Worm (Caenorhabditis elegans) whole organism, L4 larva: Measurements from ENCODE around the gene suca-1.

Experiments used
- F26F4.8 ChIP-seq: fragments of 200-800 bp; sonication (Bioruptor generic); conservative IDR thresholded peaks from 2 replicates; pipeline ENCODE4 v1.3.6; 2022; ENCODE audit warnings: missing genetic modification characterization, missing compliant biosample characterization
- F49E8.2 ChIP-seq: sonication (generic microtip); optimal IDR thresholded peaks from 2 replicates; lab custom pipeline; 2016; ENCODE audit warnings: missing compliant biosample characterization, mild to moderate bottlenecking, missing genetic modification characterization, borderline replicate concordance
- R02D3.7 ChIP-seq: fragments of 150-350 bp; sonication (generic microtip); optimal IDR thresholded peaks from 3 replicates; lab custom pipeline; 2014; ENCODE audit warnings: missing biosample characterization, missing genetic modification characterization
- Y105C5A.15 ChIP-seq: fragments of 200-800 bp; sonication (Bioruptor generic); IDR thresholded peaks from 2 replicates; pipeline ENCODE4 v1.3.6; 2022; ENCODE audit warnings: missing genetic modification characterization, missing compliant biosample characterization
- Y75B8A.6 ChIP-seq: fragments of 200-800 bp; sonication (Bioruptor generic); IDR thresholded peaks from 2 replicates; pipeline ENCODE4 v1.3.6; 2022; ENCODE audit warnings: missing genetic modification reagents, missing genetic modification characterization, missing compliant biosample characterization
- aha-1 ChIP-seq: fragments of 150-350 bp; peaks from one replicate; lab custom pipeline; 2014; ENCODE audit warnings: missing biosample characterization, missing genetic modification characterization
- attf-4 ChIP-seq: sonication (generic microtip); optimal IDR thresholded peaks from 3 replicates; lab custom pipeline; 2017; ENCODE audit warnings: missing biosample characterization, missing genetic modification characterization
- ceh-28 ChIP-seq: fragments of 150-350 bp; optimal IDR thresholded peaks from 2 replicates; lab custom pipeline; 2014; ENCODE audit warnings: missing biosample characterization, missing genetic modification reagents, missing genetic modification characterization
- ceh-32 ChIP-seq: sonication (generic microtip); optimal IDR thresholded peaks from 2 replicates; lab custom pipeline; 2016; ENCODE audit warnings: mild to moderate bottlenecking, missing genetic modification characterization, missing compliant biosample characterization; ENCODE audit not compliant: poor library complexity
- ceh-82 ChIP-seq: sonication (generic microtip); optimal IDR thresholded peaks from 2 replicates; lab custom pipeline; 2017; ENCODE audit warnings: missing biosample characterization, missing genetic modification characterization
- ces-1 ChIP-seq: fragments of 150-350 bp; sonication (generic microtip); optimal IDR thresholded peaks from 4 replicates; lab custom pipeline; 2014; ENCODE audit warnings: missing biosample characterization, missing genetic modification reagents, missing genetic modification characterization
- cey-2 ChIP-seq: sonication (generic microtip); optimal IDR thresholded peaks from 3 replicates; lab custom pipeline; 2017; ENCODE audit warnings: missing genetic modification characterization, mild to moderate bottlenecking, missing compliant biosample characterization, antibody characterized with exemption, borderline replicate concordance; ENCODE audit not compliant: insufficient read depth
- daf-19 ChIP-seq: fragments of 200-800 bp; sonication (Bioruptor generic); conservative IDR thresholded peaks from 2 replicates; pipeline ENCODE4 v1.3.6; 2022; ENCODE audit warnings: missing genetic modification characterization, missing compliant biosample characterization
- fkh-10 ChIP-seq: fragments of 150-350 bp; optimal IDR thresholded peaks from 2 replicates; lab custom pipeline; 2014; ENCODE audit warnings: missing biosample characterization, missing genetic modification reagents, missing genetic modification characterization
- gei-8 ChIP-seq: fragments of 200-800 bp; sonication (Bioruptor generic); optimal IDR thresholded peaks from 2 replicates; lab custom pipeline; 2018; ENCODE audit warnings: mild to moderate bottlenecking, missing genetic modification characterization, missing compliant biosample characterization
- hif-1 ChIP-seq, 2 experiments: sonication (generic microtip); optimal IDR thresholded peaks; 2 replicates each; lab custom pipeline; 2016 to 2017; ENCODE audit warnings: missing compliant biosample characterization in 2 of 2, missing genetic modification characterization in 2 of 2, missing genetic modification reagents in 2 of 2, missing genotype in 2 of 2, mild to moderate bottlenecking in 1 of 2
- hlh-11 ChIP-seq: fragments of 200-800 bp; sonication (Bioruptor generic); optimal IDR thresholded peaks from 2 replicates; lab custom pipeline; 2018; ENCODE audit warnings: mild to moderate bottlenecking, missing genetic modification characterization, missing compliant biosample characterization
- hmg-1.1 ChIP-seq: fragments of 200-800 bp; sonication (Bioruptor generic); IDR thresholded peaks from 2 replicates; pipeline ENCODE4 v1.3.6; 2022; ENCODE audit warnings: missing genetic modification reagents, missing genetic modification characterization, missing compliant biosample characterization
- jun-1 ChIP-seq: fragments of 150-350 bp; optimal IDR thresholded peaks from 2 replicates; lab custom pipeline; 2014; ENCODE audit warnings: missing biosample characterization, missing genetic modification reagents, missing genetic modification characterization
- lim-7 ChIP-seq: fragments of 200-800 bp; sonication (Bioruptor generic); IDR thresholded peaks from 2 replicates; pipeline ENCODE4 v1.3.6; 2022; ENCODE audit warnings: missing genetic modification characterization, missing compliant biosample characterization
- lin-1 ChIP-seq: fragments of 200-800 bp; sonication (Bioruptor generic); IDR thresholded peaks from 2 replicates; pipeline ENCODE4 v1.3.6; 2022; ENCODE audit warnings: missing genetic modification reagents, missing genetic modification characterization, missing compliant biosample characterization
- lin-15B ChIP-seq: fragments of 150-350 bp; sonication (generic microtip); optimal IDR thresholded peaks from 3 replicates; lab custom pipeline; 2014; ENCODE audit warnings: missing biosample characterization, missing genetic modification characterization
- lin-29 ChIP-seq: fragments of 200-800 bp; sonication (Bioruptor generic); IDR thresholded peaks from 2 replicates; pipeline ENCODE4 v1.3.6; 2022; ENCODE audit warnings: missing genetic modification reagents, missing genetic modification characterization, missing compliant biosample characterization
- madf-5 ChIP-seq, 2 experiments: fragments of 200-800 bp; sonication (Bioruptor generic); IDR thresholded peaks; 2 replicates each; pipeline ENCODE4 v1.3.6; 2022; ENCODE audit warnings: missing compliant biosample characterization in 2 of 2, missing genetic modification characterization in 2 of 2
- madf-9 ChIP-seq: fragments of 200-800 bp; sonication (Bioruptor generic); conservative IDR thresholded peaks from 2 replicates; pipeline ENCODE4 v1.3.6; 2022; ENCODE audit warnings: missing genetic modification reagents, missing genetic modification characterization, missing compliant biosample characterization
- mxl-3 ChIP-seq: fragments of 200-800 bp; sonication (Bioruptor generic); optimal IDR thresholded peaks from 2 replicates; lab custom pipeline; 2018; ENCODE audit warnings: mild to moderate bottlenecking, missing genetic modification characterization, missing compliant biosample characterization
- nhr-10 ChIP-seq: fragments of 150-350 bp; optimal IDR thresholded peaks from 2 replicates; lab custom pipeline; 2014; ENCODE audit warnings: missing biosample characterization, missing genetic modification characterization
- nhr-11 ChIP-seq: fragments of 150-350 bp; optimal IDR thresholded peaks from 2 replicates; lab custom pipeline; 2014; ENCODE audit warnings: missing biosample characterization, missing genetic modification characterization
- nhr-48 ChIP-seq: sonication (generic microtip); optimal IDR thresholded peaks from 2 replicates; lab custom pipeline; 2016; ENCODE audit warnings: mild to moderate bottlenecking, missing genetic modification characterization, missing compliant biosample characterization
- nhr-77 ChIP-seq: fragments of 150-350 bp; optimal IDR thresholded peaks from 2 replicates; lab custom pipeline; 2014; ENCODE audit warnings: missing biosample characterization, missing genetic modification characterization
- sdz-12 ChIP-seq: fragments of 200-800 bp; sonication (Bioruptor generic); optimal IDR thresholded peaks from 2 replicates; lab custom pipeline; 2018; ENCODE audit warnings: mild to moderate bottlenecking, missing genetic modification characterization, missing compliant biosample characterization
- set-16 ChIP-seq: fragments of 200-800 bp; sonication (Bioruptor generic); IDR thresholded peaks from 2 replicates; pipeline ENCODE4 v1.3.6; 2022; ENCODE audit warnings: missing genetic modification reagents, missing genetic modification characterization, missing compliant biosample characterization
- snpc-4 ChIP-seq: fragments of 150-350 bp; optimal IDR thresholded peaks from 2 replicates; lab custom pipeline; 2014; ENCODE audit warnings: missing biosample characterization, missing genetic modification characterization
- unc-62 ChIP-seq, 3 experiments: fragments of 150-350 bp in 1 of 3; sonication (generic microtip); optimal IDR thresholded peaks in 2 of 3; peaks in 1 of 3; 1 replicate in 1 of 3; 2 replicates in 2 of 3; lab custom pipeline; 2014 to 2017; ENCODE audit warnings: missing biosample characterization in 3 of 3, missing genetic modification characterization in 3 of 3, missing genetic modification reagents in 3 of 3, missing genotype in 1 of 3
- zfp-2 ChIP-seq: sonication (generic microtip); optimal IDR thresholded peaks from 2 replicates; lab custom pipeline; 2016; ENCODE audit warnings: mild to moderate bottlenecking, missing genetic modification characterization, missing compliant biosample characterization

The suca-1 gene

DNA sequence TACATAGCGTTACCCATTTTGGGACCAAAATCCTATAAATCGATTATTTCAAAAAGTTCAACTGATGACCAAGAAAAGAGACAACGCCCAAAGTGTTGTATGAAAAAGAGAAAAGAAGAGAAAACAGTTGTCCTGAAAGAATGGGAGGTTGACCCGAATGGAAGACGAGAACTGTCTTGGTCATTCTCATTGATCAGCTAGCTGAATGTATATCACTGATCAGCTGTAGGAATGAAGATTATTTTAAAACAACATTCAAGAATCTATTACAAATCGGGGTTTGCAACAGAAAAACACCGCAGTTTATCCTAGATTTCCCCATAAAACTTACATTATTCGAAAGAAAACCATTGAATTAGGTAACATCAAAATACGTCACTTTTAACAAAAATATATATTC, 9.5 kb downstream of the suca-1 start, which contains the start of gene F47B10.5:
TSS of gene F47B10.5 (minus strand) at position 101 of the 400 bp plus-strand sequence.
- TF ChIP-seq aha-1 (peak; percentile 35), zfp-2 (no peak)

DNA sequence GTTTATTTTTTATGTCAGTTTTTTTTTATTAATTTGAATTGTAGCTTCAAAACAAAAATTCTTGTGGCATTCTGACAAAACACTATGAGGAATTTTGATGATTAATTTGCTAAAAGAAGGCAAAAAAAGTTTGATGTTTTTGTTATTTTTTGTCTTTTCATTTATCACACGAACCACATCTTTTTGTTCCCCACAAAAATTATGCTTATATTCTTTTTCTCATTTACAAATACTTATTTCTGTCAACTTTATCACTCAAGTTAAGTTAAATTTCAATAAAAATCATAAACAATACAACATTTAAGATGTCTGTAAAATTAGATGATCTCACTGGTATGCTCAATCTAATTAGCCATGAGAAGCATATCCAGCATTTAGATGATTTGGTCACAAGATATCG, 11.7 kb downstream of the suca-1 start, which contains the start of gene F47B10.6:
TSS of gene F47B10.6 (plus strand) at position 301 of the 400 bp plus-strand sequence.
- TF ChIP-seq hlh-11 (tag; lab: Kevin White, UChicago) (no peak), ces-1 (no peak), R02D3.7 (no peak), madf-9 (GFP tag; lab: Robert Waterston, UW) (no peak), cey-2 (tag; lab: Kevin White, UChicago) (no peak), ceh-32 (tag; lab: Kevin White, UChicago) (no peak), nhr-10 (tag; lab: Kevin White, UChicago) (no peak), F26F4.8 (GFP tag; lab: Robert Waterston, UW) (no peak), hmg-1.1 (GFP tag; lab: Robert Waterston, UW) (no peak), jun-1 (no peak), set-16 (GFP tag; lab: Robert Waterston, UW) (no peak)

DNA sequence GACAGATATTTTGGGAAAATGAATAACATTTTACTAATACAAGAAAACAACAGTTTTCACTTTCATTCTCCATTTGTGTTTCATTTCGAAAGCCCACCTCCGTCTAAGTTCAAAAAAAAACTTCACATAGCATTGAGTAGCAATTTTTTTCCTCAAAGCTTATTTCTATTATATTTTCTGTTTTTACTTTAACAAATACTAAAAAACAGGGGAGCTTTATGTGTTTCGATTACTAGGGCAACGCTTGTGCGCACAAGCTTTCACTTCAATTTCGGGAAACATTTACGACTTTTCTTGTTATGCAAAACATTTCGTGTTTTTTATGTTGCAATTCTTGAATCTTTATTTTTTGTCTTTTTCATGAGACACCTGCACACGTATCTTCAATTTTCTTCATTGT, 14.0 kb downstream of the suca-1 start, which contains the start of gene T21E8.5:
TSS of gene T21E8.5 (plus strand) at position 301 of the 400 bp plus-strand sequence.
- TF ChIP-seq Y105C5A.15 (GFP tag; lab: Robert Waterston, UW): no peak
- no peak for TF ChIP-seq gei-8 (GFP tag; lab: Kevin White, UChicago)
- TF ChIP-seq daf-19 (GFP tag; lab: Robert Waterston, UW): no peak
- no peak for TF ChIP-seq Y75B8A.6 (GFP tag; lab: Robert Waterston, UW)
- TF ChIP-seq hif-1 (tag; optimal IDR thresholded peaks at IDR 0.05; lab: Kevin White, UChicago): no peak
- no peak for TF ChIP-seq R02D3.7
- TF ChIP-seq F49E8.2 (tag; lab: Kevin White, UChicago): no peak
- TF ChIP-seq madf-5 (GFP tag; IDR thresholded peaks at IDR 0.05; lab: Robert Waterston, UW): no peak
- no peak for TF ChIP-seq ceh-82 (tag; lab: Kevin White, UChicago)
- TF ChIP-seq sdz-12 (GFP tag; lab: Kevin White, UChicago): no peak
- TF ChIP-seq snpc-4 (tag; lab: Kevin White, UChicago): no peak
- no peak for TF ChIP-seq lin-1 (GFP tag; lab: Robert Waterston, UW)

DNA sequence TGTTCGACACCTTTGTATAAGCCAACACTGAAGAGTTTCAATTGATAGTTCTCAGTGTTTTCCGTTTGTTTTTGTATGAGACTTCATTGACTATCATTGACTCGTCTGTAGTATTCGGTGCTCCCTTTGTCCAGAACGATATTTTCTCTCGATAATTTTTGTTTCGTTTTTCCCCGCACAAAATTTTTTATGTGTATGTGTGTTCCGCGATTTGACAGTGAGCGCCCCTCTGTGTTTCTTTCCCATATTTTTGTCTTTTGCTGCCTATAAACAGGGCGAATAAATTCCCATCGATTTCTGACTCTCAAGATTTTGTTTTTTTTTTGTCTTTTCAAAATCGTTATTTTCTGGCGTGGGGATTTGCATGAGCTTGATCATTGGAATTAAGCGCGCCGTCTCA, 16.7 kb downstream of the suca-1 start, which contains the start of gene T21E8.7:
TSS of gene T21E8.7 (plus strand) at position 301 of the 400 bp plus-strand sequence.
- TF ChIP-seq nhr-48 (tag; lab: Kevin White, UChicago) (no peak), lim-7 (GFP tag; lab: Robert Waterston, UW) (no peak), fkh-10 (GFP tag; lab: Kevin White, UChicago) (no peak), nhr-77 (tag; lab: Kevin White, UChicago) (no peak), attf-4 (no peak), unc-62 (GFP tag; optimal IDR thresholded peaks at IDR 0.05 in 1 of 2; lab: Kevin White, UChicago) (no peak), unc-62 (tag; optimal IDR thresholded peaks at IDR 0.05; lab: Kevin White, UChicago) (no peak), lin-29 (no peak), lin-15B (tag; lab: Kevin White, UChicago) (no peak), mxl-3 (GFP tag; lab: Kevin White, UChicago) (no peak), nhr-11 (tag; lab: Kevin White, UChicago) (no peak), ceh-28 (tag; lab: Kevin White, UChicago) (no peak)
